Fruit fly (Drosophila melanogaster): ENCODE measurements around the gene Dcr-1.

- TF ChIP-seq svp (GFP tag) (peak; percentile 59), CG10669 (GFP tag; optimal IDR thresholded peaks at IDR 0.05) (no peak), CG7368 (GFP tag; optimal IDR thresholded peaks at IDR 0.05) (no peak), CG10631 (GFP tag; optimal IDR thresholded peaks at IDR 0.05) (no peak), Gug (GFP tag; IDR thresholded peaks at IDR 0.05) (no peak), Sox102F (GFP tag; optimal IDR thresholded peaks at IDR 0.05) (no peak), CG6808 (GFP tag; optimal IDR thresholded peaks at IDR 0.05) (no peak), CG31627 (GFP tag; optimal IDR thresholded peaks at IDR 0.05) (no peak)
These were observed 56.6 kb downstream of the Dcr-1 start for dm6 chr3R:22684044-22684947.

Data from whole organism, prepupa.